Worm (Caenorhabditis elegans) whole organism, L2 larva: ENCODE data around the gene nep-11.

ENCODE experiments used
- R02D3.7 ChIP-seq: fragments of 150-350 bp; optimal IDR thresholded peaks from 2 replicates; lab custom pipeline; 2014; ENCODE audit warnings: missing biosample characterization, missing genetic modification characterization
- ZK546.5 ChIP-seq: sonication (generic microtip); optimal IDR thresholded peaks from 2 replicates; lab custom pipeline; 2017; ENCODE audit warnings: missing biosample characterization, missing genetic modification characterization
- ama-1 ChIP-seq: fragments of 150-350 bp; optimal IDR thresholded peaks from 2 replicates; lab custom pipeline; 2018; ENCODE audit warnings: inconsistent platforms
- ceh-82 ChIP-seq: fragments of 150-350 bp; optimal IDR thresholded peaks from 2 replicates; lab custom pipeline; 2014; ENCODE audit warnings: missing biosample characterization, missing genetic modification characterization
- egl-27 ChIP-seq: sonication (generic microtip); optimal IDR thresholded peaks from 3 replicates; lab custom pipeline; 2017; ENCODE audit warnings: missing biosample characterization, missing genetic modification reagents, missing genetic modification characterization
- lin-13 ChIP-seq: fragments of 150-350 bp; optimal IDR thresholded peaks from 2 replicates; lab custom pipeline; 2014; ENCODE audit warnings: missing biosample characterization, missing genetic modification reagents, missing genetic modification characterization
- lin-39 ChIP-seq: fragments of 150-350 bp; optimal IDR thresholded peaks from 2 replicates; lab custom pipeline; 2014; ENCODE audit warnings: missing biosample characterization, missing genetic modification reagents, missing genetic modification characterization
- nhr-12 ChIP-seq: fragments of 150-350 bp; optimal IDR thresholded peaks from 2 replicates; lab custom pipeline; 2014; ENCODE audit warnings: missing biosample characterization, missing genetic modification characterization
- nhr-23 ChIP-seq: fragments of 150-350 bp; optimal IDR thresholded peaks from 2 replicates; lab custom pipeline; 2014; ENCODE audit warnings: missing biosample characterization, missing genetic modification reagents, missing genetic modification characterization
- unc-62 ChIP-seq: fragments of 150-350 bp; optimal IDR thresholded peaks from 2 replicates; lab custom pipeline; 2014; ENCODE audit warnings: missing biosample characterization, missing genetic modification reagents, missing genetic modification characterization
- ztf-11 ChIP-seq: sonication (generic microtip); optimal IDR thresholded peaks from 2 replicates; lab custom pipeline; 2017; ENCODE audit warnings: missing biosample characterization, missing genetic modification characterization

ce11 chrII:3436412-3436811 lies 11.1 kb upstream of the nep-11 start, which contains the start of gene skpo-2:
- no peak for TF ChIP-seq ZK546.5 (tag; lab: Kevin White, UChicago)
- no peak for TF ChIP-seq ztf-11
- TF ChIP-seq egl-27 (tag; lab: Kevin White, UChicago) = no peak
- TF ChIP-seq R02D3.7 (tag; lab: Kevin White, UChicago) = no peak
- TF ChIP-seq unc-62 = no peak
- TF ChIP-seq lin-13 = no peak
- no peak for TF ChIP-seq ceh-82
- TF ChIP-seq lin-39 (tag; lab: Kevin White, UChicago) = no peak
- no peak for TF ChIP-seq nhr-12 (tag; lab: Kevin White, UChicago)
- no peak for TF ChIP-seq nhr-23 (tag; lab: Kevin White, UChicago)
- no peak for TF ChIP-seq ama-1 (lab: Kevin White, UChicago)
